Fruit fly (Drosophila melanogaster) whole organism, prepupa: Measurements from ENCODE around the gene RpL36A.

Source experiments
- CG11294 ChIP-seq: fragments of 200-800 bp; sonication (Bioruptor generic); IDR thresholded peaks from 2 replicates; pipeline ENCODE4 v1.3.6; 2022; ENCODE audit warnings: missing biosample characterization, missing genetic modification characterization
- CG11762 ChIP-seq: fragments of 200-800 bp; sonication (Bioruptor generic); optimal IDR thresholded peaks from 3 replicates; lab custom pipeline; 2016; ENCODE audit warnings: missing biosample characterization, missing genetic modification characterization; ENCODE audit not compliant: insufficient read depth
- CG1621 ChIP-seq: fragments of 200-800 bp; sonication (Bioruptor generic); optimal IDR thresholded peaks from 3 replicates; lab custom pipeline; 2018; ENCODE audit warnings: missing biosample characterization, mild to moderate bottlenecking, missing genetic modification characterization
- CG16779 ChIP-seq: fragments of 200-800 bp; sonication (Bioruptor generic); optimal IDR thresholded peaks from 3 replicates; lab custom pipeline; 2017; ENCODE audit warnings: missing biosample characterization, mild to moderate bottlenecking, missing genetic modification characterization
- CG3919 ChIP-seq: fragments of 200-800 bp; sonication (Bioruptor generic); optimal IDR thresholded peaks from 3 replicates; lab custom pipeline; 2016; ENCODE audit warnings: missing biosample characterization, missing genetic modification characterization
- Eip75B ChIP-seq: fragments of 200-800 bp; sonication (Bioruptor generic); optimal IDR thresholded peaks from 3 replicates; lab custom pipeline; 2016; ENCODE audit warnings: missing biosample characterization, missing genetic modification characterization
- Eip93F ChIP-seq: fragments of 200-800 bp; sonication (Bioruptor generic); optimal IDR thresholded peaks from 2 replicates; lab custom pipeline; 2016; ENCODE audit warnings: missing biosample characterization, mild to moderate bottlenecking, missing genetic modification characterization
- Gug ChIP-seq: fragments of 200-800 bp; sonication (Bioruptor generic); IDR thresholded peaks from 2 replicates; pipeline ENCODE4 v1.3.6; 2022; ENCODE audit warnings: missing biosample characterization, missing genetic modification characterization
- Lpt ChIP-seq: fragments of 200-800 bp; sonication (Bioruptor generic); optimal IDR thresholded peaks from 3 replicates; lab custom pipeline; 2016; ENCODE audit warnings: missing biosample characterization, missing genetic modification characterization
- OdsH ChIP-seq: fragments of 200-800 bp; sonication (Bioruptor generic); optimal IDR thresholded peaks from 3 replicates; lab custom pipeline; 2016; ENCODE audit warnings: missing biosample characterization, missing genetic modification characterization
- lz ChIP-seq: fragments of 200-800 bp; sonication (Bioruptor generic); optimal IDR thresholded peaks from 3 replicates; lab custom pipeline; 2016; ENCODE audit warnings: missing biosample characterization, missing genetic modification characterization
- svp ChIP-seq: fragments of 200-800 bp; sonication (Bioruptor generic); peaks from one replicate; lab custom pipeline; 2016; ENCODE audit warnings: missing biosample characterization, missing genetic modification characterization

DNA sequence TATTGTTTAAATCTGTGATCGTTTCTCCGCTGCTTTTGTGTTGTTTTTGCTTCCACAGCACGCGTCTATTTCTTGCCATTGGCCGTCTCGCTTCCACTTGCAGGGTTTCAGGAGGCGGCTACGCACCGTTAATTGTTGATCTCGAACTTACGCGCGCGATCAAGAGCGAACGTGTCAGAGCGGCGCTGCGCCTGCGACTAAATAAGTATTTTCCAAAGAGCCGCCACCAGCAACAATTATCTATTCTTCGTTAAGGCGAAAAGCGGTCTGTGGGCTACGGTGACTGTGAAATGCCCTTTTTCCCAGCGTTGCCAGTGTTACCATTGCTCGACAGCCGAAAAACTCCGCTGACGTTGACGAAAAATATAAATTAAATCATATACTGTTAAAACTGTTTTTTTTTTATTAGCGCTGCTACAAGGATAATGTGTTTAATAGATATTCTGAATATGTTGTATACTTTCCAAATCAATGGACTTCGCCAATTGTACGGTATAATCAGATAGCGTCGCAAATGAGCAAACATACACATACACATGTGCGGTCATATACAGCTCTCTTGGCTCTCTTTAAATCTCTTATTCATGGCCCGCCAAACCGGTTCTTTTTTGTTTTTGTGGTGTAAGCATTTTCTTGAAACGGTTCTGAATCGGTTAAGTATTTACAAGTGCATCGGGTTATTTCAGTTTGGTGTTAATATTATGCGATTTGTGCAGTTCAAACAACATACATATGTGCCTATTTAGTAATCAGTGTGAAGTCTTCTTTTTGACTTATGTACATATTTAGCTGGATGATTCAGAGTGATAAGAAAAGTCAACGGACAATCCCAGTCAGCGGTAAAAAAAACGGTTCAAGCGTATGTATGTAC, 48.5 kb downstream of the RpL36A start, which contains the start of gene pes:
- TF ChIP-seq CG3919 (GFP tag; lab: Kevin White, UChicago) (peak; percentile 94), lz (GFP tag; lab: Kevin White, UChicago) (peak; percentile 29), CG11294 (peak; percentile 88), OdsH (GFP tag; lab: Kevin White, UChicago) (peak; percentile 10), CG1621 (tag; lab: Kevin White, UChicago) (peak; percentile 2), svp (GFP tag; lab: Kevin White, UChicago) (peak; percentile 98), CG16779 (tag; lab: Kevin White, UChicago) (peak; percentile 81), Eip75B (GFP tag; lab: Kevin White, UChicago) (peak; percentile 95), CG11762 (GFP tag; lab: Kevin White, UChicago) (peak; percentile 89), Gug (GFP tag; lab: Robert Waterston, UW) (peak; percentile 92), Eip93F (GFP tag; lab: Kevin White, UChicago) (peak; percentile 93), Lpt (peak; percentile 82)
